Worm (Caenorhabditis elegans): Measurements from ENCODE around the gene Y38H6C.16.

DNA sequence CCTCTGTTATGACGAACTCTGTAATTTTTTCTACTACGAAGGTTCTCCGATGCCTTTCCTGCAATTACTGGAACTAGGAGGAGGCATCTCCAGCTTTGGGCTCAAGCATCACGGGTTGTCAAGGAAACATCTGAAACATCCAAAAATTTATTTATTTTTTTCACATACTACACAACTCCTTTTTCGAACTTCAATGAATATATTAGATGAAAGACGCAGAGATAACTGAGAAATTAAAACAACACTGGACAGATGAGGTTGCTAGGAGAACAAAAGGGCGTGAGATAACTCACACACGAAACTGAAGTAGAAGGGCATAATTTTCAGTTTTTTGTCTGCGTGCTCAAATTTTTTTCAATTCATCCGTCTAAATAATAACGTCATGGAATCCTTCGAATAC lies 11.7 kb downstream of the Y38H6C.16 start, which contains the start of gene Y38H6C.13:
- TF ChIP-seq tab-1 (GFP tag; IDR thresholded peaks at IDR 0.05): no peak
- no peak for TF ChIP-seq flt-1 (GFP tag; IDR thresholded peaks at IDR 0.05)
- no peak for TF ChIP-seq cog-1 (tag; optimal IDR thresholded peaks at IDR 0.05)
- TF ChIP-seq med-1 (GFP tag; optimal IDR thresholded peaks at IDR 0.05; ENCODE audit: insufficient read depth): no peak
- no peak for TF ChIP-seq ref-1 (GFP tag; conservative IDR thresholded peaks at IDR 0.05)
- no peak for TF ChIP-seq klf-2 (GFP tag; conservative IDR thresholded peaks at IDR 0.05)
- TF ChIP-seq ztf-29 (GFP tag; IDR thresholded peaks at IDR 0.05): no peak
